Fruit fly (Drosophila melanogaster) whole organism, pupa: ENCODE data around the gene CG15169.

ENCODE experiments used
- CG10348 ChIP-seq: fragments of 200-800 bp; sonication (Bioruptor generic); IDR thresholded peaks from 2 replicates; pipeline ENCODE4 v1.3.6; 2022; ENCODE audit warnings: missing biosample characterization, missing genetic modification characterization
- CG12605 ChIP-seq: fragments of 200-800 bp; sonication (Bioruptor generic); IDR thresholded peaks from 2 replicates; pipeline ENCODE4 v1.3.6; 2022; ENCODE audit warnings: missing biosample characterization, missing genetic modification characterization
- CG13204 ChIP-seq: fragments of 200-800 bp; sonication (Bioruptor generic); optimal IDR thresholded peaks from 2 replicates; lab custom pipeline; 2018; ENCODE audit warnings: missing biosample characterization, mild to moderate bottlenecking, missing genetic modification characterization, moderate library complexity
- CG14655 ChIP-seq: fragments of 200-800 bp; sonication (Bioruptor generic); optimal IDR thresholded peaks from 3 replicates; lab custom pipeline; 2017; ENCODE audit warnings: mild to moderate bottlenecking, missing biosample characterization, missing genetic modification reagents, missing genetic modification characterization
- CG15710 ChIP-seq: fragments of 200-800 bp; sonication (Bioruptor generic); optimal IDR thresholded peaks from 2 replicates; lab custom pipeline; 2018; ENCODE audit warnings: missing biosample characterization, mild to moderate bottlenecking, missing genetic modification characterization, moderate library complexity
- CG17806 ChIP-seq: fragments of 200-800 bp; sonication (Bioruptor generic); optimal IDR thresholded peaks from 2 replicates; lab custom pipeline; 2018; ENCODE audit warnings: missing biosample characterization, mild to moderate bottlenecking, missing genetic modification characterization, moderate library complexity
- CG32121 ChIP-seq: fragments of 200-800 bp; sonication (Bioruptor generic); IDR thresholded peaks from 2 replicates; pipeline ENCODE4 v1.3.6; 2022; ENCODE audit warnings: missing biosample characterization, missing genetic modification characterization
- CG34367 ChIP-seq: fragments of 200-800 bp; sonication (Bioruptor generic); optimal IDR thresholded peaks from 2 replicates; lab custom pipeline; 2018; ENCODE audit warnings: missing biosample characterization, mild to moderate bottlenecking, missing genetic modification characterization
- CG4496 ChIP-seq: fragments of 200-800 bp; sonication (Bioruptor generic); IDR thresholded peaks from 3 replicates; pipeline ENCODE4 v1.3.6; 2022; ENCODE audit warnings: missing biosample characterization, missing genetic modification characterization
- CG8159 ChIP-seq: fragments of 200-800 bp; sonication (Bioruptor generic); optimal IDR thresholded peaks from 3 replicates; lab custom pipeline; 2018; ENCODE audit warnings: missing biosample characterization, mild to moderate bottlenecking, missing genetic modification characterization, moderate library complexity
- CG8301 ChIP-seq: fragments of 200-800 bp; sonication (Bioruptor generic); optimal IDR thresholded peaks from 2 replicates; lab custom pipeline; 2018; ENCODE audit warnings: missing biosample characterization, mild to moderate bottlenecking, missing genetic modification characterization
- CG9948 ChIP-seq: fragments of 200-800 bp; sonication (Bioruptor generic); optimal IDR thresholded peaks from 2 replicates; lab custom pipeline; 2018; ENCODE audit warnings: missing biosample characterization, mild to moderate bottlenecking, missing genetic modification characterization, moderate library complexity
- D1 ChIP-seq: fragments of 200-800 bp; sonication (Bioruptor generic); optimal IDR thresholded peaks from 2 replicates; lab custom pipeline; 2018; ENCODE audit warnings: missing biosample characterization, mild to moderate bottlenecking, missing genetic modification characterization, moderate library complexity
- EcR ChIP-seq: fragments of 200-800 bp; sonication (Bioruptor generic); optimal IDR thresholded peaks from 3 replicates; lab custom pipeline; 2019; ENCODE audit warnings: missing biosample characterization, missing genetic modification characterization, mild to moderate bottlenecking, moderate library complexity, missing genetic modification reagents
- Ets98B ChIP-seq: fragments of 200-800 bp; sonication (Bioruptor generic); IDR thresholded peaks from 2 replicates; pipeline ENCODE4 v1.3.6; 2022; ENCODE audit warnings: missing biosample characterization, missing genetic modification characterization
- Pif1A ChIP-seq: fragments of 200-800 bp; sonication (Bioruptor generic); optimal IDR thresholded peaks from 3 replicates; lab custom pipeline; 2016; ENCODE audit warnings: missing biosample characterization, missing genetic modification characterization
- Pif1B ChIP-seq: fragments of 200-800 bp; sonication (Bioruptor generic); optimal IDR thresholded peaks from 3 replicates; lab custom pipeline; 2016; ENCODE audit warnings: missing biosample characterization, missing genetic modification characterization
- Snoo ChIP-seq: fragments of 200-800 bp; sonication (Bioruptor generic); optimal IDR thresholded peaks from 3 replicates; lab custom pipeline; 2017; ENCODE audit warnings: missing biosample characterization, mild to moderate bottlenecking, missing genetic modification characterization, inconsistent platforms
- fd96Ca ChIP-seq: fragments of 200-800 bp; sonication (Bioruptor generic); IDR thresholded peaks from 3 replicates; pipeline ENCODE4 v1.3.6; 2022; ENCODE audit warnings: missing biosample characterization, missing genetic modification characterization
- gl ChIP-seq: fragments of 200-800 bp; sonication (Bioruptor generic); optimal IDR thresholded peaks from 2 replicates; lab custom pipeline; 2018; ENCODE audit warnings: missing biosample characterization, mild to moderate bottlenecking, missing genetic modification characterization
- rn ChIP-seq: fragments of 200-800 bp; sonication (Bioruptor generic); IDR thresholded peaks from 2 replicates; pipeline ENCODE4 v1.3.6; 2022; ENCODE audit warnings: missing biosample characterization, missing genetic modification characterization

Gene CG15169

dm6 chr2L:19014881-19015366 lies 24.1 kb downstream of the CG15169 start:
- TF ChIP-seq CG15710 (tag; lab: Kevin White, UChicago) (no peak), CG8301 (tag; lab: Kevin White, UChicago) (no peak), CG34367 (tag; lab: Kevin White, UChicago) (no peak), CG32121 (no peak), D1 (tag; lab: Kevin White, UChicago) (no peak), CG10348 (GFP tag; lab: Robert Waterston, UW) (no peak), Ets98B (GFP tag; lab: Robert Waterston, UW) (no peak), CG12605 (no peak), Snoo (tag; lab: Kevin White, UChicago) (no peak), gl (tag; lab: Kevin White, UChicago) (no peak), CG4496 (GFP tag; lab: Robert Waterston, UW) (no peak), Pif1B (no peak), fd96Ca (GFP tag; lab: Robert Waterston, UW) (no peak), rn (GFP tag; lab: Robert Waterston, UW) (no peak), CG8159 (tag; lab: Kevin White, UChicago) (no peak), EcR (GFP tag; lab: Kevin White, UChicago) (no peak)

- no peak for TF ChIP-seq fd96Ca (GFP tag; lab: Robert Waterston, UW)
- TF ChIP-seq CG13204 = peak; percentile 50
- no peak for TF ChIP-seq CG32121
- no peak for TF ChIP-seq CG12605
- TF ChIP-seq CG14655 (GFP tag; lab: Kevin White, UChicago) = no peak
Measured at dm6 chr2L:19015628-19016027, 24.8 kb downstream of the CG15169 start.

- TF ChIP-seq CG9948 (no peak), Snoo (tag; lab: Kevin White, UChicago) (no peak), CG17806 (no peak), fd96Ca (GFP tag; lab: Robert Waterston, UW) (no peak), Pif1B (no peak), CG10348 (GFP tag; lab: Robert Waterston, UW) (no peak), CG13204 (no peak), CG8159 (tag; lab: Kevin White, UChicago) (no peak), CG4496 (GFP tag; lab: Robert Waterston, UW) (no peak), CG34367 (tag; lab: Kevin White, UChicago) (no peak), D1 (tag; lab: Kevin White, UChicago) (no peak), Pif1A (GFP tag; lab: Kevin White, UChicago) (no peak), CG14655 (GFP tag; lab: Kevin White, UChicago) (no peak)
- TF ChIP-seq, all 21 proteins: peak for 0
Measured at dm6 chr2L:19017060-19017459, 26.2 kb downstream of the CG15169 start.

- TF ChIP-seq CG9948 (no peak), CG13204 (peak; percentile 16), CG15710 (tag; lab: Kevin White, UChicago) (no peak), Pif1B (no peak), EcR (GFP tag; lab: Kevin White, UChicago) (no peak)
- TF ChIP-seq, all 21 proteins: peak for 1
Measured at dm6 chr2L:19018266-19018665, 27.4 kb downstream of the CG15169 start.

dm6 chr2L:19019160-19019592 lies 28.4 kb downstream of the CG15169 start:
- TF ChIP-seq EcR (GFP tag; lab: Kevin White, UChicago) (no peak), CG15710 (tag; lab: Kevin White, UChicago) (peak; percentile 38), CG17806 (no peak), CG10348 (GFP tag; lab: Robert Waterston, UW) (no peak), CG13204 (no peak), Pif1A (GFP tag; lab: Kevin White, UChicago) (peak; percentile 3), Ets98B (GFP tag; lab: Robert Waterston, UW) (no peak), fd96Ca (GFP tag; lab: Robert Waterston, UW) (no peak), CG12605 (no peak), CG8159 (tag; lab: Kevin White, UChicago) (peak; percentile 50), CG34367 (tag; lab: Kevin White, UChicago) (no peak), CG9948 (no peak), Pif1B (no peak), gl (tag; lab: Kevin White, UChicago) (no peak), D1 (tag; lab: Kevin White, UChicago) (no peak), CG32121 (no peak), rn (GFP tag; lab: Robert Waterston, UW) (no peak), CG4496 (GFP tag; lab: Robert Waterston, UW) (no peak), CG8301 (tag; lab: Kevin White, UChicago) (no peak), CG14655 (GFP tag; lab: Kevin White, UChicago) (peak; percentile 19), Snoo (tag; lab: Kevin White, UChicago) (no peak)

- TF ChIP-seq CG12605 (no peak), CG13204 (peak; percentile 58)
Measured at dm6 chr2L:19019640-19020039, 28.8 kb downstream of the CG15169 start.
